Worm (Caenorhabditis elegans) whole organism, young adult: ENCODE measurements around the gene T01C3.3.

Experiments used
- B0019.2 ChIP-seq: fragments of 200-800 bp; sonication (Bioruptor generic); conservative IDR thresholded peaks from 2 replicates; pipeline ENCODE4 v1.3.6; 2022; ENCODE audit warnings: missing genetic modification reagents, missing genetic modification characterization, missing compliant biosample characterization
- B0336.3 ChIP-seq: fragments of 200-800 bp; sonication (Bioruptor generic); IDR thresholded peaks from 2 replicates; pipeline ENCODE4 v1.3.6; 2022; ENCODE audit warnings: missing genetic modification characterization, missing compliant biosample characterization
- F22D6.2 ChIP-seq: sonication (generic microtip); optimal IDR thresholded peaks from 2 replicates; lab custom pipeline; 2016; ENCODE audit warnings: mild to moderate bottlenecking, missing genetic modification characterization, missing compliant biosample characterization
- F57A8.1 ChIP-seq: fragments of 200-800 bp; sonication (Bioruptor generic); optimal IDR thresholded peaks from 2 replicates; lab custom pipeline; 2018; ENCODE audit warnings: mild to moderate bottlenecking, missing genetic modification characterization, moderate library complexity, missing compliant biosample characterization
- K11D2.4 ChIP-seq: fragments of 200-800 bp; sonication (Bioruptor generic); IDR thresholded peaks from 2 replicates; pipeline ENCODE4 v1.3.6; 2022; ENCODE audit warnings: missing genetic modification reagents, missing genetic modification characterization, missing compliant biosample characterization
- K12H6.12 ChIP-seq: fragments of 200-800 bp; sonication (Bioruptor generic); optimal IDR thresholded peaks from 2 replicates; lab custom pipeline; 2018; ENCODE audit warnings: mild to moderate bottlenecking, missing genetic modification characterization, missing compliant biosample characterization
- Y53F4B.3 ChIP-seq: fragments of 200-800 bp; sonication (Bioruptor generic); IDR thresholded peaks from 2 replicates; pipeline ENCODE4 v1.3.6; 2022; ENCODE audit warnings: missing genetic modification reagents, missing genetic modification characterization, missing compliant biosample characterization
- Y95B8A.8 ChIP-seq: fragments of 200-800 bp; sonication (Bioruptor generic); IDR thresholded peaks from 2 replicates; pipeline ENCODE4 v1.3.6; 2022; ENCODE audit warnings: missing genetic modification reagents, missing genetic modification characterization, missing compliant biosample characterization
- akir-1 ChIP-seq: fragments of 200-800 bp; sonication (Bioruptor generic); optimal IDR thresholded peaks from 2 replicates; lab custom pipeline; 2018; ENCODE audit warnings: mild to moderate bottlenecking, missing genetic modification characterization, moderate library complexity, missing compliant biosample characterization
- atf-7 ChIP-seq: sonication (generic microtip); optimal IDR thresholded peaks from 2 replicates; lab custom pipeline; 2017; ENCODE audit warnings: mild to moderate bottlenecking, missing genetic modification characterization, missing compliant biosample characterization
- attf-5 ChIP-seq: fragments of 200-800 bp; sonication (Bioruptor generic); optimal IDR thresholded peaks from 2 replicates; lab custom pipeline; 2018; ENCODE audit warnings: mild to moderate bottlenecking, missing genetic modification characterization, missing compliant biosample characterization
- bed-1 ChIP-seq: fragments of 200-800 bp; sonication (Bioruptor generic); IDR thresholded peaks from 2 replicates; pipeline ENCODE4 v1.3.6; 2022; ENCODE audit warnings: missing genetic modification reagents, missing genetic modification characterization, missing compliant biosample characterization
- ceh-40 ChIP-seq: fragments of 200-800 bp; sonication (Bioruptor generic); IDR thresholded peaks from 2 replicates; pipeline ENCODE4 v1.3.6; 2022; ENCODE audit warnings: missing genetic modification characterization, missing compliant biosample characterization
- ceh-91 ChIP-seq: fragments of 200-800 bp; sonication (Bioruptor generic); IDR thresholded peaks from 2 replicates; pipeline ENCODE4 v1.3.6; 2022; ENCODE audit warnings: missing genetic modification reagents, missing genetic modification characterization, missing compliant biosample characterization
- chd-7 ChIP-seq: sonication (generic microtip); optimal IDR thresholded peaks from 2 replicates; lab custom pipeline; 2016; ENCODE audit warnings: mild to moderate bottlenecking, missing genetic modification characterization, moderate library complexity, missing compliant biosample characterization
- egl-44 ChIP-seq: fragments of 200-800 bp; sonication (Bioruptor generic); IDR thresholded peaks from 2 replicates; pipeline ENCODE4 v1.3.6; 2022; ENCODE audit warnings: missing genetic modification reagents, missing genetic modification characterization, missing compliant biosample characterization
- ekl-4 ChIP-seq: fragments of 200-800 bp; sonication (Bioruptor generic); IDR thresholded peaks from 2 replicates; pipeline ENCODE4 v1.3.6; 2022; ENCODE audit warnings: missing genetic modification reagents, missing genetic modification characterization, missing compliant biosample characterization
- hmg-20 ChIP-seq: fragments of 200-800 bp; sonication (Bioruptor generic); IDR thresholded peaks from 2 replicates; pipeline ENCODE4 v1.3.6; 2022; ENCODE audit warnings: missing genetic modification reagents, missing genetic modification characterization, missing compliant biosample characterization
- hrde-1 ChIP-seq: sonication (generic microtip); optimal IDR thresholded peaks from 2 replicates; lab custom pipeline; 2016; ENCODE audit warnings: missing genetic modification characterization, mild to moderate bottlenecking, missing compliant biosample characterization, moderate library complexity, missing genotype, missing genetic modification reagents, borderline replicate concordance
- hsf-1 ChIP-seq: fragments of 200-800 bp; sonication (Bioruptor generic); IDR thresholded peaks from 2 replicates; pipeline ENCODE4 v1.3.6; 2022; ENCODE audit warnings: missing genetic modification reagents, missing genetic modification characterization, missing compliant biosample characterization
- lag-1 ChIP-seq: fragments of 200-800 bp; sonication (Bioruptor generic); IDR thresholded peaks from 2 replicates; pipeline ENCODE4 v1.3.6; 2022; ENCODE audit warnings: missing genetic modification reagents, missing genetic modification characterization, missing compliant biosample characterization
- lin-40 ChIP-seq: sonication (generic microtip); optimal IDR thresholded peaks from 2 replicates; lab custom pipeline; 2016; ENCODE audit warnings: missing genetic modification characterization, mild to moderate bottlenecking, missing compliant biosample characterization, missing genotype, missing genetic modification reagents
- lir-1 ChIP-seq: fragments of 200-800 bp; sonication (Bioruptor generic); conservative IDR thresholded peaks from 2 replicates; pipeline ENCODE4 v1.3.6; 2022; ENCODE audit warnings: missing genetic modification reagents, missing genetic modification characterization, missing compliant biosample characterization
- lsl-1 ChIP-seq: fragments of 200-800 bp; sonication (Bioruptor generic); optimal IDR thresholded peaks from 2 replicates; lab custom pipeline; 2018; ENCODE audit warnings: mild to moderate bottlenecking, missing genetic modification characterization, moderate library complexity, missing compliant biosample characterization
- madf-10 ChIP-seq: sonication (generic microtip); optimal IDR thresholded peaks from 2 replicates; lab custom pipeline; 2016; ENCODE audit warnings: mild to moderate bottlenecking, missing genetic modification characterization, missing compliant biosample characterization
- madf-8 ChIP-seq: fragments of 200-800 bp; sonication (Bioruptor generic); conservative IDR thresholded peaks from 2 replicates; pipeline ENCODE4 v1.3.6; 2022; ENCODE audit warnings: missing genetic modification reagents, missing genetic modification characterization, missing compliant biosample characterization
- mcd-1 ChIP-seq: fragments of 200-800 bp; sonication (Bioruptor generic); IDR thresholded peaks from 2 replicates; pipeline ENCODE4 v1.3.6; 2022; ENCODE audit warnings: missing genetic modification reagents, missing genetic modification characterization, missing compliant biosample characterization
- nfya-2 ChIP-seq: fragments of 200-800 bp; sonication (Bioruptor generic); IDR thresholded peaks from 2 replicates; pipeline ENCODE4 v1.3.6; 2022; ENCODE audit warnings: missing genetic modification reagents, missing genetic modification characterization, missing compliant biosample characterization
- nhr-120 ChIP-seq: fragments of 200-800 bp; sonication (Bioruptor generic); IDR thresholded peaks from 2 replicates; pipeline ENCODE4 v1.3.6; 2022; ENCODE audit warnings: missing genetic modification characterization, missing compliant biosample characterization
- nhr-179 ChIP-seq: sonication (generic microtip); optimal IDR thresholded peaks from 2 replicates; lab custom pipeline; 2016; ENCODE audit warnings: mild to moderate bottlenecking, missing genetic modification characterization, missing compliant biosample characterization
- nhr-90 ChIP-seq: sonication (generic microtip); optimal IDR thresholded peaks from 2 replicates; lab custom pipeline; 2016; ENCODE audit warnings: missing genotype, mild to moderate bottlenecking, missing genetic modification characterization, missing compliant biosample characterization
- pha-4 ChIP-seq: fragments of 150-350 bp; sonication (generic microtip); optimal IDR thresholded peaks from 2 replicates; lab custom pipeline; 2014; ENCODE audit warnings: missing biosample characterization, missing genetic modification reagents, missing genetic modification characterization
- sdz-38 ChIP-seq: sonication (generic microtip); optimal IDR thresholded peaks from 2 replicates; lab custom pipeline; 2016; ENCODE audit warnings: missing genotype, missing genetic modification characterization, missing compliant biosample characterization
- sea-2 ChIP-seq: fragments of 200-800 bp; sonication (Bioruptor generic); IDR thresholded peaks from 2 replicates; pipeline ENCODE4 v1.3.6; 2022; ENCODE audit warnings: missing genetic modification characterization, missing compliant biosample characterization
- snpc-3.4 ChIP-seq: sonication (generic microtip); optimal IDR thresholded peaks from 2 replicates; lab custom pipeline; 2017; ENCODE audit warnings: missing genetic modification characterization, mild to moderate bottlenecking, missing compliant biosample characterization, antibody characterized with exemption, moderate library complexity, missing genotype, missing genetic modification reagents
- tlf-1 ChIP-seq: fragments of 200-800 bp; sonication (Bioruptor generic); optimal IDR thresholded peaks from 2 replicates; lab custom pipeline; 2018; ENCODE audit warnings: mild to moderate bottlenecking, missing genetic modification characterization, missing compliant biosample characterization
- unc-130 ChIP-seq: sonication (generic microtip); optimal IDR thresholded peaks from 2 replicates; lab custom pipeline; 2016; ENCODE audit warnings: missing genetic modification reagents, missing genetic modification characterization, missing compliant biosample characterization
- unc-62 ChIP-seq: fragments of 150-350 bp; optimal IDR thresholded peaks from 2 replicates; lab custom pipeline; 2014; ENCODE audit warnings: missing biosample characterization, missing genetic modification reagents, missing genetic modification characterization
- xnd-1 ChIP-seq: sonication (generic microtip); optimal IDR thresholded peaks from 2 replicates; lab custom pipeline; 2016; ENCODE audit warnings: missing genotype, missing genetic modification reagents, missing genetic modification characterization, missing compliant biosample characterization
- zim-3 ChIP-seq: sonication (generic microtip); optimal IDR thresholded peaks from 2 replicates; lab custom pipeline; 2017; ENCODE audit warnings: mild to moderate bottlenecking, missing genetic modification characterization, moderate library complexity, missing compliant biosample characterization
- ztf-28 ChIP-seq: fragments of 200-800 bp; sonication (Bioruptor generic); IDR thresholded peaks from 2 replicates; pipeline ENCODE4 v1.3.6; 2022; ENCODE audit warnings: missing genetic modification reagents, missing genetic modification characterization, missing compliant biosample characterization
- ztf-3 ChIP-seq: fragments of 200-800 bp; sonication (Bioruptor generic); optimal IDR thresholded peaks from 2 replicates; lab custom pipeline; 2018; ENCODE audit warnings: mild to moderate bottlenecking, missing genetic modification characterization, missing compliant biosample characterization
- ztf-6 ChIP-seq: fragments of 200-800 bp; sonication (Bioruptor generic); IDR thresholded peaks from 2 replicates; pipeline ENCODE4 v1.3.6; 2022; ENCODE audit warnings: missing genetic modification reagents, missing genetic modification characterization, missing compliant biosample characterization

Gene T01C3.3

DNA sequence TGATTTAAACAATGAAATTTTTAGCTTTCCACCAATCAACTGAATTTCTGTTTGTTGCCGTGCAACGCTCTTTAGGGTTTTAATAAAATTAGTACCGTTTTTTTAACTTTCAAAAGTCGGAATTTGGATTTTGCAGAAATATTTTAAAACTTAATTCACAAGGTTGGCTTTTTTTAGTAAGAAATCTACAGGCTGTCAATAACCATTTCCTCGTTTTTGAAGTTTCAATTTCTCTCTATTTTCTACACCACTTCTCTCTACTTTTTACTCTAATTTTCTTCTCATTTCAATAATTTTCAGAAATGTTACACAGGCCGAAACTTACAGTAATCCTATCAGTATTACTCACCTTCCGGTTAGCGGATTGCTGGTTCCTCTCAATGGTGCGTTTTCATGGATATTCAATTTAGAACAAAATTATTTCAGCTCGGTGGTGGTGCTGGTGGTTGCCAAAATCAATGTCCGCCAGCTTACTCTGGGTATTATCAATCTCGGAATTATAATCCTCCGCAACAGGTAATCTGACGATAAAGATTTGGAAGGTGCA is 14.2 kb downstream of the T01C3.3 start, which contains the start of the genes grd-12 and F02D8.1:
Gene grd-12, plus strand, starts transcription at position 301 of the 547 bp plus-strand sequence.
Gene F02D8.1, minus strand, starts transcription at position 497 of the 547 bp plus-strand sequence.
- TF ChIP-seq nhr-120 (GFP tag; lab: Robert Waterston, UW) (no peak), mcd-1 (no peak), xnd-1 (tag; lab: Kevin White, UChicago) (no peak), K12H6.12 (tag; lab: Kevin White, UChicago) (no peak), ekl-4 (GFP tag; lab: Robert Waterston, UW) (no peak), Y95B8A.8 (no peak), madf-10 (tag; lab: Kevin White, UChicago) (no peak), egl-44 (GFP tag; lab: Robert Waterston, UW) (no peak), atf-7 (no peak), K11D2.4 (GFP tag; lab: Robert Waterston, UW) (no peak), ceh-40 (GFP tag; lab: Robert Waterston, UW) (no peak), ztf-3 (no peak)

DNA sequence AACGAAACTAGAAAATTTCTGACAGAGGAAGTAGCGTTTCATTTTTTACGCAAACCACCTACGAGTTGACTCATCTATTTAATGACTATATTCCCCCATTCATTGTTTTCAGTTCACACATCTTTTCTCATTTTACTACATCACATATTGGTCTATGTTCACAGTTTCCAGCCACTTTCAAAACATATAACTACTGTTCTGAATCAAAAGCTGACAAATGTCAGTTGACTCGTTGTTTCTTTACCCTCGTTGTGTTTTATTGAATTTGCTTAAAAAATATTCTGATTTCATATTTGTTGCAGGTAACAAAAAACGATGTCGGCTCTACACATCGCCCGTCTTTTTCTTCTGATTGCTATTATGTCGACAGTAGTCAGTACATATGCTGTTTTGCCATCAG is 21.3 kb downstream of the T01C3.3 start, which contains the start of gene nlp-59:
Gene nlp-59, plus strand, starts transcription at position 301 of the 400 bp plus-strand sequence.
- TF ChIP-seq unc-62 (GFP tag; lab: Kevin White, UChicago), result no peak
- no peak for TF ChIP-seq ekl-4 (GFP tag; lab: Robert Waterston, UW)
- no peak for TF ChIP-seq akir-1 (GFP tag; lab: Kevin White, UChicago)

DNA sequence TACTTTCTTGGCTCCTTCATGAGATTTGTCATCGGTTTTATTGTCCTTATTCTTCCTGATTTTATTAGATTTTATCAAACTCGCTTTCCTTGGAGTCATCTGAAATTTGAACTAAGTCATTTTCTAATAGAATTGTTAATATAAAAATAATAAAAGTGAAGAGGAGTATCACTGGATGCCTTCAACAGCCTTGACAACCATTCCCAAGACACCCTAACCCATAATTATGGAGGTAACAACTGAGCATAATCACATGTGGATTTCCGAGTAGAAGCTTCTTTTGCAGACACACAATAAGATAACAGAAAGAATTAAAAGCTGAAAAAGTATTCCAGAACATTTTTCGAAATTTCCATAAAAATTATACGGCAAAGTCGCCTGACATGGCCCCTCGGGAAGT is 36.8 kb downstream of the T01C3.3 start, which contains the start of gene F02D8.9:
Gene F02D8.9, minus strand, starts transcription at position 101 of the 400 bp plus-strand sequence.
- TF ChIP-seq hrde-1 (no peak), bed-1 (GFP tag; lab: Robert Waterston, UW) (no peak), nhr-90 (tag; lab: Kevin White, UChicago) (no peak), ceh-91 (GFP tag; lab: Robert Waterston, UW) (no peak), lag-1 (GFP tag; lab: Robert Waterston, UW) (no peak), lin-40 (no peak), chd-7 (tag; lab: Kevin White, UChicago) (no peak), sea-2 (no peak), tlf-1 (no peak)

DNA sequence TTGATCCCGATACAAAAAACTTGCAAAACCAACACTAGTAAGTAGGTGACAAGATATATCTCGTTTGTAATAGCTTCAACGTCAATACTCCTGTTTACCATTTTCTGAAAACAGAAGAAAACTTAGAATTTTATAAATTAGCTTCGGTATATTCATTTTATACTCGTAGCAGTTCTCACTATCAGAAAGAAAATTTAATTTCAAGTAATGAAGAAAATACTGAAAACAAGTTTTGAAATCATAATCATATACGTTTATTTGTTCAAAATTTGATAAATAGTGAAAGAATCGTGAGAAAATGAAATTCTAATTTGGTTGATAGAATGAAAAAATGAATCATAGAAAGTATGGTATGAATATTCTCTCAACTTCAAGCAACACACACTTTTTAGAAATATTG is 37.8 kb downstream of the T01C3.3 start, which contains the start of gene C30G7.5:
Gene C30G7.5, minus strand, starts transcription at position 101 of the 400 bp plus-strand sequence.
- TF ChIP-seq hsf-1 (no peak), nfya-2 (GFP tag; lab: Robert Waterston, UW) (no peak), B0336.3 (GFP tag; lab: Robert Waterston, UW) (no peak), B0019.2 (GFP tag; lab: Robert Waterston, UW) (no peak), zim-3 (tag; lab: Kevin White, UChicago) (no peak), ztf-28 (GFP tag; lab: Robert Waterston, UW) (no peak), F57A8.1 (no peak), lsl-1 (GFP tag; lab: Kevin White, UChicago) (no peak), unc-62 (GFP tag; lab: Kevin White, UChicago) (no peak)

DNA sequence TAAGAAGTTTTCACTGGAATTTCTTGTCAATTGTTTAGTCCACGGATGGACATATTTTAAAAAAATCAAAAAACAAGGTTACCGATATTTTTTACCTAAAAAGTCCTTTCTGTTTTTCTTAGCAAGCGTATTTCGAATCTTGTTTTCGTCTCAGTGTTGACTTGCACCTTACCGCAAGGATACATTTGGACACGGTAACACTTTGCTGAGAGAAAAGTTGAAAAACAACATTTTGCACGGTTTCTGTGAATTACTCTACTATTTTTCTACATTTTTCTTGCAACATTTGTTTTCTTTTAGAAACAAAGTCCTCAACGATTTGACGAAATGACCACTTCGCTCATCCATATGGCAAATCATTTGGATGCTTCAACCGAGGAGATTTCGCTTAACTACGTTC is 43.0 kb downstream of the T01C3.3 start, which contains the start of gene hil-1:
Gene hil-1, plus strand, starts transcription at position 301 of the 400 bp plus-strand sequence.
- TF ChIP-seq nhr-179 (no peak), B0336.3 (GFP tag; lab: Robert Waterston, UW) (no peak), madf-8 (GFP tag; lab: Robert Waterston, UW) (no peak), attf-5 (no peak), ceh-40 (GFP tag; lab: Robert Waterston, UW) (no peak), unc-130 (no peak), lir-1 (GFP tag; lab: Robert Waterston, UW) (no peak), Y53F4B.3 (GFP tag; lab: Robert Waterston, UW) (no peak), sdz-38 (tag; lab: Kevin White, UChicago) (no peak), hmg-20 (no peak), snpc-3.4 (no peak), pha-4 (tag; lab: Kevin White, UChicago) (no peak), F22D6.2 (tag; lab: Kevin White, UChicago) (no peak), ztf-6 (GFP tag; lab: Robert Waterston, UW) (no peak), Y95B8A.8 (no peak)
